Worm (Caenorhabditis elegans): ENCODE data around the gene T24G10.2.

DNA sequence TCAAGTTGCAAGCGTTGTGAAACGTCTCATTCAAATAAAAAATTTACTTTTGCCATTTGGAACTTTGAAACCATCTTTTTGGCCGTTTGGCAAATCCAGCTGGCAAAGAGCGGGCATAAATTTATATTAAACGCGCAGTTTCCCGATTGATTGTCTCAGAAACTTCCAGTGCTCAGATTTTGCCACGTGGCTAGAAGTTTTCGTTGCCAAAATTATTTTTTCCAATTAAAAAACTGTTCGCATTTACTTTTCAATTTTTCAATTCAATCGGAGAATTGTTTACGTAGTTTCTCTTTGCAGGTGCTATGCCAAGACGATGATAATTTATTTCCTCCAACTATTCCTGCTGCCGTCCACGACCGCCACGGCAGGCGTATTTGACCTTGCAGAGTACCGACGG, 10.7 kb upstream of the T24G10.2 start, which contains the start of gene F48E8.4:
- TF ChIP-seq ets-4 (tag; optimal IDR thresholded peaks at IDR 0.05) (no peak), hlh-8 (tag; optimal IDR thresholded peaks at IDR 0.05) (no peak), Y22D7AL.16 (tag; optimal IDR thresholded peaks at IDR 0.05) (no peak), hlh-6 (tag; optimal IDR thresholded peaks at IDR 0.05) (no peak), dve-1 (tag; optimal IDR thresholded peaks at IDR 0.05) (no peak), gmeb-2 (tag; optimal IDR thresholded peaks at IDR 0.05) (no peak), C08G9.2 (tag; optimal IDR thresholded peaks at IDR 0.05) (no peak), ttx-3 (tag; optimal IDR thresholded peaks at IDR 0.05) (no peak)

Measured in whole organism, late embryonic.